Fruit fly (Drosophila melanogaster) whole organism, wandering third instar larva: ENCODE results near the gene CG34398.

ENCODE experiments used
- CG32264 ChIP-seq: fragments of 200-800 bp; sonication (Bioruptor generic); optimal IDR thresholded peaks from 2 replicates; lab custom pipeline; 2016; ENCODE audit warnings: missing biosample characterization, missing genetic modification characterization
- CG9705 ChIP-seq: fragments of 200-800 bp; sonication (Bioruptor generic); optimal IDR thresholded peaks from 2 replicates; lab custom pipeline; 2018; ENCODE audit warnings: missing biosample characterization, mild to moderate bottlenecking, missing genetic modification characterization
- CrebA ChIP-seq: fragments of 200-800 bp; sonication (Bioruptor generic); optimal IDR thresholded peaks from 2 replicates; lab custom pipeline; 2016; ENCODE audit warnings: missing biosample characterization, mild to moderate bottlenecking, missing genetic modification characterization, borderline replicate concordance
- GATAd ChIP-seq: sonication (Bioruptor generic); optimal IDR thresholded peaks from 2 replicates; lab custom pipeline; 2016; ENCODE audit warnings: missing biosample characterization, missing genetic modification characterization
- Hnf4 ChIP-seq: fragments of 200-800 bp; sonication (Bioruptor generic); optimal IDR thresholded peaks from 2 replicates; lab custom pipeline; 2016; ENCODE audit warnings: missing biosample characterization, mild to moderate bottlenecking, missing genetic modification characterization
- Hr83 ChIP-seq: fragments of 200-300 bp; sonication (Bioruptor generic); optimal IDR thresholded peaks from 2 replicates; lab custom pipeline; 2016; ENCODE audit warnings: missing biosample characterization, mild to moderate bottlenecking, missing genetic modification characterization, moderate library complexity; ENCODE audit not compliant: poor library complexity, severe bottlenecking
- Jra ChIP-seq: sonication (Bioruptor generic); optimal IDR thresholded peaks from 2 replicates; lab custom pipeline; 2016; ENCODE audit warnings: missing biosample characterization, missing genetic modification characterization
- Mio ChIP-seq: sonication (Bioruptor generic); optimal IDR thresholded peaks from 2 replicates; lab custom pipeline; 2016; ENCODE audit warnings: missing biosample characterization, missing genetic modification characterization
- Myc ChIP-seq: fragments of >200 bp; optimal IDR thresholded peaks from 2 replicates; lab custom pipeline; 2017
- N ChIP-seq: fragments of >200 bp; optimal IDR thresholded peaks from 2 replicates; lab custom pipeline; 2018; ENCODE audit warnings: missing biosample characterization, missing external identifiers, missing genetic modification characterization
- OdsH ChIP-seq: fragments of 200-800 bp; sonication (Bioruptor generic); optimal IDR thresholded peaks from 2 replicates; lab custom pipeline; 2016; ENCODE audit warnings: missing biosample characterization, mild to moderate bottlenecking, missing genetic modification characterization
- Sp1 ChIP-seq: fragments of 200-800 bp; sonication (Bioruptor generic); optimal IDR thresholded peaks from 3 replicates; lab custom pipeline; 2019; ENCODE audit warnings: missing biosample characterization, mild to moderate bottlenecking, missing genetic modification characterization, moderate library complexity
- br ChIP-seq: fragments of 200-800 bp; sonication (Bioruptor generic); optimal IDR thresholded peaks from 2 replicates; lab custom pipeline; 2016; ENCODE audit warnings: missing biosample characterization, missing genetic modification characterization
- brk ChIP-seq: fragments of 200-800 bp; sonication (Bioruptor generic); optimal IDR thresholded peaks from 2 replicates; lab custom pipeline; 2016; ENCODE audit warnings: missing biosample characterization, mild to moderate bottlenecking, missing genetic modification characterization
- dmrt93B ChIP-seq: fragments of 200-800 bp; sonication (Bioruptor generic); optimal IDR thresholded peaks from 2 replicates; lab custom pipeline; 2018; ENCODE audit warnings: missing biosample characterization, mild to moderate bottlenecking, missing genetic modification characterization
- ey ChIP-seq: fragments of 200-800 bp; sonication (Bioruptor generic); optimal IDR thresholded peaks from 2 replicates; lab custom pipeline; 2016; ENCODE audit warnings: missing biosample characterization, missing genetic modification characterization
- foxo ChIP-seq, 2 experiments: fragments of 200-800 bp; sonication (Bioruptor generic); optimal IDR thresholded peaks; 2 replicates in 1 of 2; 3 replicates in 1 of 2; lab custom pipeline; 2016 to 2017; ENCODE audit warnings: missing biosample characterization in 2 of 2, missing genetic modification characterization in 2 of 2
- fru ChIP-seq: fragments of 200-800 bp; sonication (Bioruptor generic); optimal IDR thresholded peaks from 3 replicates; lab custom pipeline; 2016; ENCODE audit warnings: missing biosample characterization, mild to moderate bottlenecking, missing genetic modification characterization
- h ChIP-seq: fragments of 200-800 bp; sonication (Bioruptor generic); optimal IDR thresholded peaks from 3 replicates; lab custom pipeline; 2016; ENCODE audit warnings: missing biosample characterization, mild to moderate bottlenecking, missing genetic modification characterization
- pan ChIP-seq: fragments of >200 bp; optimal IDR thresholded peaks from 2 replicates; lab custom pipeline; 2017
- psq ChIP-seq: fragments of 200-800 bp; sonication (Bioruptor generic); optimal IDR thresholded peaks from 3 replicates; lab custom pipeline; 2017; ENCODE audit warnings: missing biosample characterization, mild to moderate bottlenecking, missing genetic modification characterization, moderate library complexity
- sage ChIP-seq: fragments of 200-800 bp; sonication (Bioruptor generic); optimal IDR thresholded peaks from 2 replicates; lab custom pipeline; 2016; ENCODE audit warnings: missing biosample characterization, mild to moderate bottlenecking, missing genetic modification characterization
- sv ChIP-seq: fragments of 200-800 bp; sonication (Bioruptor generic); optimal IDR thresholded peaks from 3 replicates; lab custom pipeline; 2016; ENCODE audit warnings: missing biosample characterization, missing genetic modification characterization
- usp ChIP-seq: fragments of >200 bp; optimal IDR thresholded peaks from 2 replicates; lab custom pipeline; 2017; ENCODE audit warnings: missing biosample characterization, missing genetic modification characterization

The CG34398 gene

dm6 chr2L:8974506-8974905 is 75.9 kb downstream of the CG34398 start:
- peak; percentile 41 for TF ChIP-seq Myc
- no peak for TF ChIP-seq Sp1 (GFP tag; lab: Kevin White, UChicago)
- TF ChIP-seq N (GFP tag; lab: Kevin White, UChicago): peak; percentile 21

dm6 chr2L:8975328-8975727 is 76.7 kb downstream of the CG34398 start, which contains the start of gene CG9541:
Gene CG9541 (minus strand): TSS chr2L:8975428.
- TF ChIP-seq Mio (GFP tag; lab: Kevin White, UChicago) (no peak), usp (no peak), h (GFP tag; lab: Kevin White, UChicago) (no peak), sv (GFP tag; lab: Kevin White, UChicago) (no peak), Sp1 (GFP tag; lab: Kevin White, UChicago) (no peak), dmrt93B (GFP tag; lab: Kevin White, UChicago) (no peak), brk (no peak), pan (no peak), ey (GFP tag; lab: Kevin White, UChicago) (no peak), sage (GFP tag; lab: Kevin White, UChicago) (no peak), CrebA (GFP tag; lab: Kevin White, UChicago) (no peak), br (no peak), N (GFP tag; lab: Kevin White, UChicago) (no peak)

dm6 chr2L:8980359-8980758 is 81.8 kb downstream of the CG34398 start, which contains the start of gene CG18662:
Gene CG18662 (plus strand): TSS chr2L:8980659.
- TF ChIP-seq brk (no peak), usp (no peak), Myc (no peak), CG32264 (GFP tag; lab: Kevin White, UChicago) (no peak), Hnf4 (GFP tag; lab: Kevin White, UChicago) (no peak), GATAd (no peak), CrebA (GFP tag; lab: Kevin White, UChicago) (no peak), fru (GFP tag; lab: Kevin White, UChicago) (no peak), Jra (no peak), OdsH (GFP tag; lab: Kevin White, UChicago) (no peak), foxo (GFP tag; optimal IDR thresholded peaks at IDR 0.05; lab: Kevin White, UChicago) (no peak), psq (GFP tag; lab: Kevin White, UChicago) (no peak), CG9705 (GFP tag; lab: Kevin White, UChicago) (no peak), Hr83 (GFP tag; lab: Kevin White, UChicago) (no peak), pan (no peak), sv (GFP tag; lab: Kevin White, UChicago) (no peak)

- TF ChIP-seq pan (no peak), psq (GFP tag; lab: Kevin White, UChicago) (no peak), CG9705 (GFP tag; lab: Kevin White, UChicago) (no peak), Hnf4 (GFP tag; lab: Kevin White, UChicago) (no peak)
Measured at dm6 chr2L:8982584-8983302, 84.2 kb downstream of the CG34398 start.
